Worm (Caenorhabditis elegans) whole organism, L4 larva: ENCODE results near the gene Y102A11A.9.
"Not testable (repeated sequence)": the region's sequence is repeated elsewhere in the genome, so short reads cannot be mapped to it uniquely, and the experiment has no call there.

ENCODE experiments used
- D1046.2 ChIP-seq: fragments of 200-800 bp; sonication (Bioruptor generic); IDR thresholded peaks from 2 replicates; pipeline ENCODE4 v1.3.6; 2022; ENCODE audit warnings: missing genetic modification characterization, missing compliant biosample characterization
- ceh-28 ChIP-seq: fragments of 150-350 bp; optimal IDR thresholded peaks from 2 replicates; lab custom pipeline; 2014; ENCODE audit warnings: missing biosample characterization, missing genetic modification reagents, missing genetic modification characterization
- ceh-82 ChIP-seq: sonication (generic microtip); optimal IDR thresholded peaks from 2 replicates; lab custom pipeline; 2017; ENCODE audit warnings: missing biosample characterization, missing genetic modification characterization
- daf-19 ChIP-seq: fragments of 200-800 bp; sonication (Bioruptor generic); conservative IDR thresholded peaks from 2 replicates; pipeline ENCODE4 v1.3.6; 2022; ENCODE audit warnings: missing genetic modification characterization, missing compliant biosample characterization
- dpl-1 ChIP-seq: fragments of 150-350 bp; optimal IDR thresholded peaks from 2 replicates; lab custom pipeline; 2014; ENCODE audit warnings: missing biosample characterization, missing genetic modification reagents, missing genetic modification characterization
- egl-27 ChIP-seq: sonication (generic microtip); optimal IDR thresholded peaks from 3 replicates; lab custom pipeline; 2017; ENCODE audit warnings: missing biosample characterization, missing genetic modification reagents, missing genetic modification characterization
- fkh-10 ChIP-seq: fragments of 150-350 bp; optimal IDR thresholded peaks from 2 replicates; lab custom pipeline; 2014; ENCODE audit warnings: missing biosample characterization, missing genetic modification reagents, missing genetic modification characterization
- lin-15B ChIP-seq: fragments of 150-350 bp; sonication (generic microtip); optimal IDR thresholded peaks from 3 replicates; lab custom pipeline; 2014; ENCODE audit warnings: missing biosample characterization, missing genetic modification characterization
- lsy-2 ChIP-seq, 2 experiments: fragments of 150-350 bp in 1 of 2; sonication (generic microtip) in 1 of 2; optimal IDR thresholded peaks; 2 replicates each; lab custom pipeline; 2014 to 2017; ENCODE audit warnings: missing biosample characterization in 2 of 2, missing genetic modification characterization in 2 of 2
- mdl-1 ChIP-seq, 2 experiments: fragments of 150-350 bp in 1 of 2; sonication (generic microtip) in 1 of 2; optimal IDR thresholded peaks; 2 replicates each; lab custom pipeline; 2014 to 2017; ENCODE audit warnings: missing biosample characterization in 2 of 2, missing genetic modification characterization in 2 of 2
- nhr-11 ChIP-seq: fragments of 150-350 bp; optimal IDR thresholded peaks from 2 replicates; lab custom pipeline; 2014; ENCODE audit warnings: missing biosample characterization, missing genetic modification characterization
- pqm-1 ChIP-seq: sonication (generic microtip); optimal IDR thresholded peaks from 2 replicates; lab custom pipeline; 2017; ENCODE audit warnings: missing biosample characterization, missing genetic modification characterization

- not testable (repeated sequence) for TF ChIP-seq egl-27 (tag; lab: Kevin White, UChicago); pqm-1 (tag; lab: Kevin White, UChicago); nhr-11 (tag; lab: Kevin White, UChicago); fkh-10; lin-15B (tag; lab: Kevin White, UChicago); ceh-82 (tag; lab: Kevin White, UChicago); mdl-1 (tag; optimal IDR thresholded peaks at IDR 0.05; lab: Kevin White, UChicago); daf-19 (GFP tag; lab: Robert Waterston, UW); dpl-1 (GFP tag; lab: Kevin White, UChicago); ceh-28 (tag; lab: Kevin White, UChicago); D1046.2 (GFP tag; lab: Robert Waterston, UW); lsy-2 (tag; optimal IDR thresholded peaks at IDR 0.05; lab: Kevin White, UChicago)
Measured at ce11 chrX:2025405-2025804, 12.5 kb downstream of the Y102A11A.9 start.
